Worm (Caenorhabditis elegans) whole organism, dauer: ENCODE results near the gene srbc-58.

Experiments used
- unc-62 ChIP-seq: sonication (generic microtip); optimal IDR thresholded peaks from 2 replicates; lab custom pipeline; 2017; ENCODE audit warnings: missing biosample characterization, missing genetic modification reagents, missing genetic modification characterization

The srbc-58 gene

DNA sequence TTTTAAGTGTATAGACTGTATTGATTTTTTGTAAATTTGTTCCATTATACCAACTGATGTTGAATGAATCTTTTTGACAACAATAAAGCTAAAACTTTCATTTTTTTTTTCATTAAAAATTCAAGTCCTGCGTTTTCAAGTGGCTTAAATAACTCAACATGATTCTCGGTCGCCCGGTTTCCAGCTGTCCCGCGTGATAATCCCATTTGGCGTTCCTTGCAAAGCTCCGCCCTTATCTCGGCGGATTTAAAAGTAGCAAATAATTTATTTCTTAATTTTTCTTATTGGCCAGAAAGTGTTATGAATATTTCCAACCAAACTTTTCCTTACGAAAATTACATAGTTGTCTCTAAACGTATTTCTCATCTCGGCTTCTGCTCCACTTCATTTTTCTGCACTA, 18.6 kb upstream of the srbc-58 start, which contains the start of gene str-20:
Gene str-20 (plus strand): TSS at position 301 of the 400 bp plus-strand sequence.
- TF ChIP-seq unc-62 = no peak

DNA sequence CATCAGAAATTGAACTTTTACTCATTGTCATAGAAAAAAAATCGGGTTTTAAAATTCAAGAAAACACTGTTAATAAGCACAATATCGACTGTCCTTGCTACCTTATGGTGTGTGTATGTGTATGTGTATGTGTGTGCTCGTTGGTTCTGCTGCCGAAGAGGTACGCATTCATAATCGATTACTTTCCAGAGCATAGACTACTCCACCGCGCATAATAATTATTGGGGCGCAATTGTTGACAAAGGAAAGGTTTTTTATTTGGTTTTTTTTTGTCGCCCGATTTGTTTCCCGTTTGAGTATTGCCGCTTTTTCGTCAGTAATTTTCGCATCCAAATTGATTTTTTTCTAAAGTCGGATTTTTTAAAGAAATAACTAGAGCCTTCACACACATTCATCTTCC, 13.6 kb upstream of the srbc-58 start, which contains the start of gene C05E4.15:
Gene C05E4.15 (minus strand): TSS at position 101 of the 400 bp plus-strand sequence.
- no peak for TF ChIP-seq unc-62

DNA sequence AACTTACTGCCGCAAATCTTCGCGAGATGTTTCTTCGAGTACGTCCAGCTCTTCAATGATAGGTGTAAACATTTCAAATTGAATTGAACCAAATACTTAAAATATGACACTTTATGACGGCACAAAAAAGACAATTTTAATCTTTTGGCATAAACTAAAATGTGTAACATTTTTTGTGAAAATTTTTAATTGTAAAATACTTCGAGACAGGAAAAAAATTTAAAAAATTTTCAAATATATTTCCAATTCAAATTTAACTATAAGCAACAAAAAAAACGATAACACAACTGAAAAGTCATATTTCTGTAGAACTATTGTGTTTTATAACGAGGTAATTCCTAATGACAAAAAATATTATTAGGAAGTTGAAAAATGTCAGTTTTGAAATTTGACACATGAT, 12.9 kb upstream of the srbc-58 start, which contains the start of gene C05E4.12:
Gene C05E4.12 (minus strand): TSS at position 101 of the 400 bp plus-strand sequence.
- no peak for TF ChIP-seq unc-62

DNA sequence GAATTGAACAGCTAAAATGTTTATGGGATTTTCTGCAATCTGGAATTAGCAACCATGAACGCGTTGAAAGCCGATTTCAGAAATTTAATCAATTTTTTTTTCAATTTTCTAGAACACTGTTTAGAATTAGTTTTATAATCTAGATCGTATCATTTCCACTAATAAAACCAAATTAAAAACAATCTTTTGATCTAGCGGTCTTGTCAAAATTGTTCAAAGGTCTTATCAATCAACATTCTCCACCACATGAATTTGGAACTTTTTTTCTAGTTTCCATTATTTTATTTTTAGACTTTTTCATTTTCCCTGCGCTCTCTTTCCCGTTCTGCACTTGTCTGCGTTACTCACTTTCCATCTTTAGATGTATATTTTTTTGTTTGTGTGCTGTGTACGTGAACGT, 12.5 kb upstream of the srbc-58 start, which contains the start of gene srp-2:
Gene srp-2 (plus strand): TSS at position 301 of the 400 bp plus-strand sequence.
- no peak for TF ChIP-seq unc-62

DNA sequence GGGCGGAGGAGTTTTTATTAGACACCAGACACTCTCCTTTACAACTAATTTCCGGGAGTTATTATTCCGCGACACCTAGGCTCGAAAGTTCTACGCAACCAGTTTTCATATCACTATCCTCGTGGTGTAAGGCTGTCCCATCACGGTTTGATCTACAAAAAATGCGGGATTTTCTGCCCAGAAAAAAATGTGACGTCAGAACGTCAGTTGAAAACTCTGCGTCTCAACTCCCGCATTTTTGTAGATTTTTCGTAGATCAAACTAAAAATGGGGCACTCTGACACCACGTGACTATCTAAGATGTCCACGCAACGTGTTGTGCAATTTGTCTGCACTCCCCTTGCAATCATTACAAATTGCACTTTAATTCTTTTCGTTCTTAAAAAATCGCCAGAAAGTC, 10.1 kb upstream of the srbc-58 start, which contains the start of gene str-238:
Gene str-238 (plus strand): TSS at position 301 of the 400 bp plus-strand sequence.
- TF ChIP-seq unc-62 = no peak

DNA sequence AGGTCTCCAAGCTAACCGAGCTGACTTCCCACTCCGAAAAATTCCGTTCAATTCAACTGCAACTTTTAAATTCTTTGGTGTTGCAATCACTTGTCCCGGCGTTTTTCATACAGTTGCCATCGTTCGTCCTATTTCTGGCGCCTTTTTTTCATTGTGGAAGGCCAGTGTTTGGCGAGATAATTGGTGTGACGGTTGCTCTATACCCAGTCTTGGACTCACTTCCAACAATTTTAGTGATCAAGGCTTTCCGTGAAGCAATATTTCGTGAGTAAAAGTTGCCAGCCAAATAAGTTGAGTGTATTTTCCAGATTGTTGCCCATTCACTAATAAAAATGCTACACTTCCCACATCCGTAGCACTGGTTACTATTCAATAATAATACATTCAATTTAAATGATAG, 2.6 kb upstream of the srbc-58 start:
- no peak for TF ChIP-seq unc-62

DNA sequence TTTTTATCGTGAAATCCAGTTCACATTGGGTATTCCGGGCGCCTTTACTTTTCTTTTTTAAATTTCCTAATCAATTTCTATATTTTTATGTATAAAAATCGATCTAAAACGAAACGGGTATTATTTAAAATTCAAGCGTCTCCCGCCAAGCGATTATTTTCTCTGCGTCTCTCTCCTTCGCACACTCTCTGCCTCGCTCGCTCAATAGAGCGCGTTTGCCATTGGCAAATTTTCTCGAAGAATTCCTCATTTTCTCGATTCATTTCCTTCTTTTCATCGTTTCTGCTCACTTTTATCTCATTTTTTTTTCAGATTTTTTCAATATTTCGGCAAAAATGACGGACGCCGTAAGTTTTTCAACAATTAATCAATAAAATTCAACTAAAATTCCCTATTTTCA, 1.5 kb upstream of the srbc-58 start, which contains the start of gene sti-1:
Gene sti-1 (plus strand): TSS at position 263 of the 400 bp plus-strand sequence.
- TF ChIP-seq unc-62 = no peak

DNA sequence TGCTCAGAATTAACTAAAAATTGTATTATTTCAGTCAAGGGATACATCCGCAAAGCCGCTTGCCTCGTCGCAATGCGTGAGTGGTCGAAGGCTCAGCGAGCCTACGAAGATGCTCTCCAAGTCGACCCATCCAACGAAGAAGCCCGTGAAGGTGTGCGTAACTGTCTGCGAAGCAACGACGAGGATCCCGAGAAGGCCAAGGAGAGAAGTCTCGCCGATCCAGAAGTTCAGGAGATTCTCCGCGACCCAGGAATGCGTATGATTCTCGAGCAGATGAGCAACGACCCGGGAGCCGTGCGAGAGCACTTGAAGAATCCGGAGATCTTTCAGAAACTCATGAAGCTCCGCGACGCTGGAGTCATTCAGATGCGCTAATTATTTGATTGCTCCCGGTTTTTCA, 454 bp upstream of the srbc-58 start:
- no peak for TF ChIP-seq unc-62

DNA sequence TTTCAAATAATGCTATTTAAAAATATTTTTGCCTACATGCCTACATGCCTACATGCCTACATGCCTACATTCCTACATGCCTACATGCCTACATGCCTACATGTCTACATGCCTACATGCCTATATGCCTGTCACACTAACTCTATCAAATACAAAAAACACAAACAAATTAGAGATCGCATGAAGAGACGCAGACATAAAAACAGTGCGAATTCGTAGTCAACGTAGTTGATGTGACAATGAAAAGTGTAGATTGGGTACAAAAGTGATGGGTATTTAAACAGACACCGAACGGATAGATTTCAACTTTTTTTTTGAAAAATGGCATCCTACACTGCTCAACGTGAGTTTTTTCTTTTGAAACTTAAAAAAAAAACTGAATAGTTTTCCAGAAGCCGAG, 2.5 kb downstream of the srbc-58 start, which contains the start of gene R09E12.9:
Gene R09E12.9 (plus strand): TSS at position 316 of the 400 bp plus-strand sequence.
- no peak for TF ChIP-seq unc-62

DNA sequence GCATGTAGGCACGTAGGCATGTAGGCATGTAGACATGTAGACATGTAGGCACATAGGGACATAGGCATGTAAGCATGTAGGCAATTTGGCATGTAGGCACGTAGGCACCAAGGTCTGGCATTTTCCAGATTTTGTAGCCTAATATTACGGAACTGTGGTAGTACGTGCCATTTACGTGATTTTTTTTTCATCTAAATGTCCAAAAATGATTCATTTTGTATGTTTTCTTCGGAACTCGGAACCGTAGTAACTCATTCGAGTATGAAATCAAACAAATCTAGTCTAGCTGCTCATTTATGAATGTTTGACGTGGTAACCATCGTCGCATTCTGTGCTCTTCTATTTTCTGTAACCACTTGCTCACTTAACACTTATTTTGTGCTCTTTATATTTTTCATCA, 3.5 kb downstream of the srbc-58 start, which contains the start of gene srbc-59:
Gene srbc-59 (plus strand): TSS at position 301 of the 400 bp plus-strand sequence.
- no peak for TF ChIP-seq unc-62

DNA sequence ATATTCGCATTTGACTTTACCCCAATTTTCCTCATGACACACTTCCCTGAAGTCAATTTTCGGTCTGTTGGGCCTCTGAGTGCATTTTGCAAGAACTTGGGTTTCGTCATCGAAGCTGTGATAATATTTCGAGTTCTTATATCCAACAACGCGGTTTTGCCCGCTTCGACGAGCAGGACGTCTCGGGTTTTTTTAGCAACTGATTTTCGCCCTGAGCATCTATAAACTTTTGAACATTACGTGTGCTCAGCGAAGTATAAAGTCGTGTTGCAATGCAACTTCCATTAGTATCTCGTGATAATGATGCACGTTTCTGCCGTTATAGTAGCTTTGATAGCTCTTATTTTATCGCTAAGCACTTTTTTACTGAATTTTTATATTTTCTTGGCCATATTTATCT, 5.2 kb downstream of the srbc-58 start, which contains the start of gene srbc-60:
Gene srbc-60 (plus strand): TSS at position 301 of the 400 bp plus-strand sequence.
- TF ChIP-seq unc-62 = no peak

DNA sequence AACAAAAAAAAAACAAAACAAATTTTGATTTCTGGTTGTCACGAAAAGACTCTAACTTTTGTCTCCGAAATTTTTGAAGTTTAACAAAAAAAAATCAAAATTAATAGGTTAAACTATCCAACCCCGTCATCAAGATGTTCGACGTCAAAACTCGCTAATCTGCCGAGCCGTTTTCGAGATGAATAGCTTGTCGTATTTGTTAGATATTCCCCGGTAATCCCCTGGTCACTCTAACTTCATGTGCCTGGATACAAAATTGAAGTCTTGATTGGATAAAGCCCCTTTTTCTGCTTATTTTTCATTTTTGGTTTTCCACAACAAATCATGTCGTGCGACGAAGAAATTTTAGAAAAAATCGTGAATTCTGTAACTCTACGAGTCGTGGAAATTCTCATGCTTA, 7.6 kb downstream of the srbc-58 start, which contains the start of gene srab-16:
Gene srab-16 (plus strand): TSS at position 301 of the 400 bp plus-strand sequence.
- TF ChIP-seq unc-62 = no peak

DNA sequence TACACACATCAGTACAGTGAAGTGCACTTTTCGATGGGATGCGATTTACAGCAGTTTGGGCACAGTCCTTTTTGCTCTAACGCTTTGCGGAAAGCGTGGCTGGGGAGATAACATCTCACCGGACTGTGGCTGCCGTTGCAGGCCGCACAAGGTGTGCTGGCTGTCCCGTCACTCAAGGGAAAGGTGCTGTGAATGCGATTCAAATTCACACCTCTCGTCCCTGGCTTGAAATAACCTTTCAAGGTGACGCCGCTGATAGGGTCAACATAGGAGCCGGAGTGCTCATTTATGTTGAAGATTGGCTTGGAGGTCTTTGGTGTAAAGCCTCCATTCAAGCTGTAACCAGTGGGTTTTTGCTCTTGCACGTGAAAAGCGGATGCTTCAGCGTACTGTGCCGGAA, 19.3 kb downstream of the srbc-58 start:
- TF ChIP-seq unc-62 = no peak

DNA sequence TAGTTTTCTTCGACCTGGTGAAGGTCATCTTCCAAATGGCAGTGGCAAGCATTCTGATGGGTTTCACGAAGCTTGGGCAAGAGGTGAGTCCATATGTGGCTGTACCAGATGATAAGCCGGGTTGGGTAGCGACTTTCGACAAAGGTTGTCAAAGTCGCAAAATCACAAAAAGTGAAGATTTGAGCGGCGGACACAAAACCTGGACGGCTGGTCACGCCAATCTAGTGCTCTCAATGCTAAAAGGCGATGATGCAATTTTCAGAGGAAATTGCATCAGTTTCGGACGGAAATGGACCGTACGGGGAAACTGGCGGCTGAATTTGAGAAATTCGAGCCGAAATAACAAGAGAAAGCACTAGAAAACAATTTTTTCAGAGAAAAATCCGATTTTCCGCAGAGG, 22.4 kb downstream of the srbc-58 start:
- no peak for TF ChIP-seq unc-62

DNA sequence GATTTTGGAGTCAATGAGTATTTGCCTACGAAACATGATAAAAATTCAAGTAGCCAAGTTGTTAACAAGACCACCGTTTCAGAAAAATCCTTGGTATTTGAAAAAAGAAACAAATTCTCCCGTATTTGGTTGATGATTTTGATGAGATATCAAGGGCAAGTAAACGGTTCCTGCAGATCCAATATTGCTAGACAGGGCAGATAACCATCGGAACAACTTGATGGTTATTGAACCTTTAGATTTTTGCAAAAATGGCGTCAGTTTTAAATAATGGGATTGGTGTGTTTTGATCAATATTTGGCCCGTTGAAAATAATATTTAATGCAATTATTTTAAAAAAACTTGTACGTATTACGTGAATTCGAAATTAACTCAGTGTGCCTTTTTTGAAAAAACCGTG, 25.5 kb downstream of the srbc-58 start:
- TF ChIP-seq unc-62 = no peak

DNA sequence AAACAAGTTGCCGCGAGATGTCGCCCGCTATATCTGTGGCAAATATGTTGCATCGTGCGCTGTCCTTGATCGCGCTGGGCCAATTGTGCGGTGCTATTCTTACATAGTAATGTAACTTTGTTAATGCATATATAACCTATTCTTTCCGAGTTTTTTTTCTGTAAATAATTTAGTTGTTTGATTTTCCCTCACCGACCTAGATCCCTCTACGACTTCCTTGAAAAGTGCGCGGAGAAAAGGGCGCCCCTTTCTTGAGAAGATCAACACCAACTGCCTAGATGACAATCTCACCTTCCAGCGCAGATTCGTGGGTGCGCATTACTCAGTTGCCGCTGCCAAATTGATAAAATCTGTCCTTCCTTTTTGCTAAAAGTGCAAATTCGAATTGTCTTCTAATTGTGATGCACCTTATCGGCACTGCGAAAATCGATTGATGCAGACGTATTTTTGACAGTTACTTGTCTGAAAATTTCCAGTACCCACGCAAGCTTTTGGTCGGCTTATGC, 26.8 kb downstream of the srbc-58 start:
- TF ChIP-seq unc-62 = no peak

DNA sequence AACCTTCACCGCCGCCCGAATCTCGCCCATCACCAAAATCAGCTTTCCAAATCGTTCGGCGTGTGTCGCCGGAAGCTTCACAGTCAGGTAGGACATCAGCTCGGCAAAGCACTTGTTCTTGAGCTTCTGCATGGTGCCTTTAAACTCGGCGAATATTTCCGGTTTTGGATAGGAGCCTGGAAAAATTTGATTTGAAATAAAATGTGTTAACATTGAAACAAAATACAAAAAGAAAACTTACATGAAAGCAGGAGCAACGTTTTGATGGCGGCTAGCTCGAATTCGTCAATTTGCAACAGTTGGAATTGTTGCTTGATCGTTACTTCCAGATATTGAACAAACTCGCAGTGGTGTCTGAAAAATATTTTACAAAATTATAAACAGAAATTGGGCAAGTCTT, 27.9 kb downstream of the srbc-58 start:
- TF ChIP-seq unc-62 = no peak

DNA sequence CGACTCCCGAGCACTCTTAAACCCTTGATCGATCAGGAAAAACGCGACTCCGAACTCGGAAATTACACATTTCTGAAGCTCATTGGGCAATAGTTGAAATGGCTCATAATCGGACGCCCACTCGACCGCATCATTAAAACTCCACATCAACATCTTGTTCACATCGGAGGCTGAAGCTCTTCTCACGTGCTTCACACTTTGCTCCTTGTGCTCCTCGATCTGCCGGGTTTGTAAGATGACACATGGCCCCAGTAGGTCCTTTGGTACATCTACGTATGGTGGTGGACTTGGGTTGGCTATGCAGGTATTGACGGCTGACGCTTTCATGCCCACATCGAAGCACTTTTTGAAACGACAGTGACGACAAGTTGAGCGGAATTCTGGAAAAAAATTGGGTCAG, 28.7 kb downstream of the srbc-58 start:
- no peak for TF ChIP-seq unc-62
